Fruit fly (Drosophila melanogaster) whole organism, embryonic: ENCODE measurements around the gene CG5910.

Experiments
- C15 ChIP-seq: fragments of 200-800 bp; sonication (Bioruptor generic); IDR thresholded peaks from 3 replicates; pipeline ENCODE4 v1.3.6; 2022; ENCODE audit warnings: missing biosample characterization, missing genetic modification characterization
- CG10366 ChIP-seq: fragments of 200-800 bp; sonication (Bioruptor generic); IDR thresholded peaks from 2 replicates; pipeline ENCODE4 v1.3.6; 2022; ENCODE audit warnings: missing biosample characterization, missing genetic modification characterization
- CG10431 ChIP-seq: fragments of 200-800 bp; sonication (Bioruptor generic); optimal IDR thresholded peaks from 3 replicates; lab custom pipeline; 2018; ENCODE audit warnings: missing biosample characterization, mild to moderate bottlenecking, missing genetic modification characterization
- CG10979 ChIP-seq: fragments of 200-800 bp; sonication (Bioruptor generic); optimal IDR thresholded peaks from 2 replicates; lab custom pipeline; 2018; ENCODE audit warnings: missing biosample characterization, mild to moderate bottlenecking, missing genetic modification characterization, moderate library complexity
- CG11456 ChIP-seq: fragments of 200-800 bp; sonication (Bioruptor generic); IDR thresholded peaks from 3 replicates; pipeline ENCODE4 v1.3.6; 2022; ENCODE audit warnings: missing biosample characterization, missing genetic modification characterization
- CG11696 ChIP-seq: fragments of 200-800 bp; sonication (Bioruptor generic); IDR thresholded peaks from 2 replicates; pipeline ENCODE4 v1.3.6; 2022; ENCODE audit warnings: missing biosample characterization, missing genetic modification characterization
- CG12942 ChIP-seq: fragments of 200-800 bp; sonication (Bioruptor generic); optimal IDR thresholded peaks from 3 replicates; lab custom pipeline; 2016; ENCODE audit warnings: missing biosample characterization, missing genetic modification characterization
- CG13287 ChIP-seq: fragments of 200-800 bp; sonication (Bioruptor generic); IDR thresholded peaks from 2 replicates; pipeline ENCODE4 v1.3.6; 2022; ENCODE audit warnings: missing biosample characterization, missing genetic modification characterization; ENCODE audit not compliant: partially characterized antibody
- CG15601 ChIP-seq: fragments of 200-800 bp; sonication (Bioruptor generic); optimal IDR thresholded peaks from 3 replicates; lab custom pipeline; 2019; ENCODE audit warnings: missing biosample characterization, mild to moderate bottlenecking, missing genetic modification characterization, moderate library complexity
- CG2678 ChIP-seq: fragments of 200-800 bp; sonication (Bioruptor generic); optimal IDR thresholded peaks from 3 replicates; lab custom pipeline; 2019; ENCODE audit warnings: missing biosample characterization, mild to moderate bottlenecking, missing genetic modification characterization, moderate library complexity
- CG30431 ChIP-seq: fragments of 200-800 bp; sonication (Bioruptor generic); optimal IDR thresholded peaks from 2 replicates; lab custom pipeline; 2017; ENCODE audit warnings: missing biosample characterization, missing genetic modification characterization
- CG3163 ChIP-seq: fragments of 200-800 bp; sonication (Bioruptor generic); optimal IDR thresholded peaks from 3 replicates; lab custom pipeline; 2016; ENCODE audit warnings: missing biosample characterization, missing genetic modification characterization
- CG4360 ChIP-seq: fragments of 200-800 bp; sonication (Bioruptor generic); IDR thresholded peaks from 2 replicates; pipeline ENCODE4 v1.3.6; 2022; ENCODE audit warnings: missing biosample characterization, missing genetic modification characterization
- CG4424 ChIP-seq: fragments of 200-800 bp; sonication (Bioruptor generic); optimal IDR thresholded peaks from 3 replicates; lab custom pipeline; 2016; ENCODE audit warnings: missing biosample characterization, missing genetic modification characterization
- CG4820 ChIP-seq: fragments of 200-800 bp; sonication (Bioruptor generic); optimal IDR thresholded peaks from 3 replicates; lab custom pipeline; 2016; ENCODE audit warnings: missing biosample characterization, missing genetic modification characterization
- CG6689 ChIP-seq: fragments of 200-800 bp; sonication (Bioruptor generic); IDR thresholded peaks from 2 replicates; pipeline ENCODE4 v1.3.6; 2022; ENCODE audit warnings: missing biosample characterization, missing genetic modification characterization
- CG7271 ChIP-seq: fragments of 200-800 bp; sonication (Bioruptor generic); optimal IDR thresholded peaks from 2 replicates; lab custom pipeline; 2018; ENCODE audit warnings: missing biosample characterization, mild to moderate bottlenecking, missing genetic modification characterization, moderate library complexity
- CG7963 ChIP-seq: fragments of 200-800 bp; sonication (Bioruptor generic); IDR thresholded peaks from 3 replicates; pipeline ENCODE4 v1.3.6; 2022; ENCODE audit warnings: missing biosample characterization, missing genetic modification characterization; ENCODE audit not compliant: partially characterized antibody
- Chrac-16 ChIP-seq: fragments of 200-800 bp; sonication (Bioruptor generic); optimal IDR thresholded peaks from 3 replicates; lab custom pipeline; 2016; ENCODE audit warnings: missing biosample characterization, missing genetic modification characterization
- Dad ChIP-seq: fragments of 200-800 bp; sonication (Bioruptor generic); optimal IDR thresholded peaks from 3 replicates; lab custom pipeline; 2016; ENCODE audit warnings: missing biosample characterization, missing genetic modification characterization
- Dref ChIP-seq: fragments of 200-800 bp; sonication (Bioruptor generic); IDR thresholded peaks from 2 replicates; pipeline ENCODE4 v1.3.6; 2022; ENCODE audit warnings: missing biosample characterization, missing genetic modification characterization
- E2f2 ChIP-seq: fragments of 200-800 bp; sonication (Bioruptor generic); IDR thresholded peaks from 2 replicates; pipeline ENCODE4 v1.3.6; 2022; ENCODE audit warnings: missing biosample characterization, missing genetic modification characterization
- HHEX ChIP-seq: fragments of 200-800 bp; sonication (Bioruptor generic); optimal IDR thresholded peaks from 3 replicates; lab custom pipeline; 2017; ENCODE audit warnings: missing biosample characterization, mild to moderate bottlenecking, missing genetic modification characterization, missing genetic modification reagents
- Hsf ChIP-seq: fragments of 200-800 bp; sonication (Bioruptor generic); optimal IDR thresholded peaks from 3 replicates; lab custom pipeline; 2016; ENCODE audit warnings: missing biosample characterization, missing genetic modification characterization
- NfI ChIP-seq: fragments of 200-800 bp; sonication (Bioruptor generic); optimal IDR thresholded peaks from 3 replicates; lab custom pipeline; 2018; ENCODE audit warnings: missing biosample characterization, mild to moderate bottlenecking, missing genetic modification characterization, moderate library complexity
- Pdp1 ChIP-seq, 2 experiments: fragments of 200-800 bp; sonication (Bioruptor generic); optimal IDR thresholded peaks; 3 replicates each; lab custom pipeline; 2016; ENCODE audit warnings: missing biosample characterization in 2 of 2, missing genetic modification characterization in 2 of 2, mild to moderate bottlenecking in 1 of 2, moderate library complexity in 1 of 2
- Ssrp ChIP-seq: fragments of 200-800 bp; sonication (Bioruptor generic); optimal IDR thresholded peaks from 2 replicates; lab custom pipeline; 2018; ENCODE audit warnings: missing biosample characterization, mild to moderate bottlenecking, missing genetic modification characterization, moderate library complexity
- Tbp ChIP-seq: fragments of >200 bp; optimal IDR thresholded peaks from 2 replicates; lab custom pipeline; 2018; ENCODE audit warnings: missing biosample characterization, missing genetic modification characterization
- Usf ChIP-seq: fragments of 200-800 bp; sonication (Bioruptor generic); optimal IDR thresholded peaks from 2 replicates; lab custom pipeline; 2017; ENCODE audit warnings: missing genotype, missing biosample characterization, missing genetic modification characterization
- aop ChIP-seq: fragments of 200-800 bp; sonication (Bioruptor generic); IDR thresholded peaks from 2 replicates; pipeline ENCODE4 v1.3.6; 2022; ENCODE audit warnings: missing biosample characterization, missing genetic modification characterization
- ase ChIP-seq: fragments of 200-800 bp; sonication (Bioruptor generic); IDR thresholded peaks from 3 replicates; pipeline ENCODE4 v1.3.6; 2022; ENCODE audit warnings: missing biosample characterization, missing genetic modification characterization
- bigmax ChIP-seq: fragments of 200-800 bp; sonication (Bioruptor generic); optimal IDR thresholded peaks from 2 replicates; lab custom pipeline; 2018; ENCODE audit warnings: missing biosample characterization, mild to moderate bottlenecking, missing genetic modification characterization
- chinmo ChIP-seq: fragments of 200-800 bp; sonication (Bioruptor generic); IDR thresholded peaks from 4 replicates; pipeline ENCODE4 v1.3.6; 2022; ENCODE audit warnings: missing biosample characterization, missing genetic modification characterization; ENCODE audit not compliant: partially characterized antibody
- da ChIP-seq: fragments of 200-800 bp; sonication (Bioruptor generic); optimal IDR thresholded peaks from 2 replicates; lab custom pipeline; 2016; ENCODE audit warnings: missing biosample characterization, missing genetic modification characterization
- dan ChIP-seq: fragments of 200-800 bp; sonication (Bioruptor generic); IDR thresholded peaks from 2 replicates; pipeline ENCODE4 v1.3.6; 2022; ENCODE audit warnings: missing biosample characterization, missing genetic modification characterization
- dpn ChIP-seq, 2 experiments: fragments of 200-800 bp; sonication (Bioruptor generic); optimal IDR thresholded peaks; 3 replicates each; lab custom pipeline; 2016; ENCODE audit warnings: missing biosample characterization in 2 of 2, missing genetic modification characterization in 2 of 2
- esg ChIP-seq: fragments of 200-800 bp; sonication (Bioruptor generic); conservative IDR thresholded peaks from 2 replicates; pipeline ENCODE4 v1.3.6; 2022; ENCODE audit warnings: missing biosample characterization, missing genetic modification characterization
- hbn ChIP-seq: fragments of 200-800 bp; sonication (Bioruptor generic); IDR thresholded peaks from 2 replicates; pipeline ENCODE4 v1.3.6; 2022; ENCODE audit warnings: missing biosample characterization, missing genetic modification characterization; ENCODE audit not compliant: partially characterized antibody
- luna ChIP-seq: fragments of 200-800 bp; sonication (Bioruptor generic); optimal IDR thresholded peaks from 2 replicates; lab custom pipeline; 2016; ENCODE audit warnings: missing biosample characterization, missing genetic modification characterization
- mam ChIP-seq: fragments of 200-800 bp; sonication (Bioruptor generic); optimal IDR thresholded peaks from 3 replicates; lab custom pipeline; 2016; ENCODE audit warnings: missing biosample characterization, missing genetic modification characterization
- oc ChIP-seq: fragments of 200-800 bp; sonication (Bioruptor generic); optimal IDR thresholded peaks from 2 replicates; lab custom pipeline; 2018; ENCODE audit warnings: missing biosample characterization, mild to moderate bottlenecking, missing genetic modification characterization, moderate library complexity
- peb ChIP-seq: fragments of 200-800 bp; sonication (Bioruptor generic); IDR thresholded peaks from 2 replicates; pipeline ENCODE4 v1.3.6; 2022; ENCODE audit warnings: missing biosample characterization, missing genetic modification characterization
- pnt ChIP-seq: fragments of 200-800 bp; sonication (Bioruptor generic); optimal IDR thresholded peaks from 3 replicates; lab custom pipeline; 2016; ENCODE audit warnings: missing biosample characterization, missing genetic modification characterization
- sens ChIP-seq: fragments of 200-800 bp; sonication (Bioruptor generic); peaks from one replicate; lab custom pipeline; 2016; ENCODE audit warnings: missing biosample characterization, missing genetic modification characterization
- seq ChIP-seq: fragments of 200-800 bp; sonication (Bioruptor generic); IDR thresholded peaks from 2 replicates; pipeline ENCODE4 v1.3.6; 2022; ENCODE audit warnings: missing biosample characterization, missing genetic modification characterization
- zen2 ChIP-seq: fragments of 200-800 bp; sonication (Bioruptor generic); IDR thresholded peaks from 3 replicates; pipeline ENCODE4 v1.3.6; 2022; ENCODE audit warnings: missing biosample characterization, missing genetic modification characterization; ENCODE audit not compliant: partially characterized antibody
- zfh2 ChIP-seq: fragments of 200-800 bp; sonication (Bioruptor generic); optimal IDR thresholded peaks from 2 replicates; lab custom pipeline; 2016; ENCODE audit warnings: missing biosample characterization, missing genetic modification characterization

The CG5910 gene

dm6 chr3L:20448773-20449172 lies 6.6 kb downstream of the CG5910 start:
- TF ChIP-seq Pdp1 (GFP tag; optimal IDR thresholded peaks at IDR 0.05; lab: Kevin White, UChicago), result peak in 1 of 2 experiments; percentile 56
- TF ChIP-seq peb, result no peak
- peak; percentile 58; the same call in 1 of the 2 replicates for TF ChIP-seq CG4360 (GFP tag; lab: Robert Waterston, UW)
- no peak for TF ChIP-seq CG6689 (GFP tag; lab: Robert Waterston, UW)
- 0 out of 4 replicates have a peak, but pooled peaks have one; percentile 30 for TF ChIP-seq chinmo (GFP tag; lab: Robert Waterston, UW)
- TF ChIP-seq sens, result peak; percentile 22
- TF ChIP-seq, all 482 proteins: peak for 4

DNA sequence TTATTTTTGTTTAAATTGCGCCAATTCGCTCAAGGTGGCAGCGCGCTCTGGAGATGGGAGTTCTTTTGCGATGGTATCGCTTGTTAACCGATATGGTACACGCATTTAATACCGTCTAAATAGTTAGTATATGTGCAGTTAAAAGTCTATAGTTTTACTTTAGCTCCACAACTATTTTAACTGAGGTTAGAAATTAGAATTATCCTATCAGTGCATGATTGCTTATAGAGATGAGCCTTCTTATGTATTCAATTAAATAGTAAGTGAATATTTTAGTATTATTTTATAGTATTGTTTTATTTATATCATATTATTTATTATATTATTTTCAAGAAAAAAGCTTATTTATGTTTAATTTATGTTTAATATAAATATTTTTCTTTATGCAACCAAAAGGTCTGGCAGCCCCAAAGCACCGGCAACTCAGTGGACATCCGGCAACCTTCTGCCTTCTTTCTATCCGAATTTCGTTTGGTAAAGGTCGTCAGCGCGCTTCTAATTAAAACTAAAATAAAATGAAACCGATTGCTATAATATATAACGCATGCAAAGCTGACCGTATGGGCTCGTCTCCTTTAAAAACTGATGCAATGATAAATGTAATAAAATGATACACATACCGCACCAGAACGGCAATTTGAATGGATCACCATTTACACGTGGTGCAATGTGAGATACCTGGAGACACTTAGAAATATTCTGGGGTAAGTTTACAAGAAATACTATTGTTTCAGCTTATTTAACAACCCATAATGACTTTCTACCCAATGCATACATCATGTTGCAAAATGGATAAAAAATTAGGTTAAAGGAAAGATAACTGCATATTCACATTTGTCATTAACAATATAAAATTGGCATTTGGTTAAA lies 10.8 kb downstream of the CG5910 start, which contains the start of gene CG5199:
CG5199 (minus strand) TSS at position 52 of the 870 bp plus-strand sequence.
- TF ChIP-seq dpn (GFP tag; optimal IDR thresholded peaks at IDR 0.05; lab: Kevin White, UChicago) (peak; percentile 12 to 53), CG30431 (GFP tag; lab: Kevin White, UChicago) (peak; percentile 42), Chrac-16 (GFP tag; lab: Kevin White, UChicago) (peak; percentile 72), Hsf (GFP tag; lab: Kevin White, UChicago) (peak; percentile 13), Dref (GFP tag; lab: Robert Waterston, UW) (peak; percentile 26; the same call in 1 of the 2 replicates), CG7271 (tag; lab: Kevin White, UChicago) (no peak), oc (tag; lab: Kevin White, UChicago) (no peak), zfh2 (GFP tag; lab: Kevin White, UChicago) (peak; percentile 53), CG2678 (tag; lab: Kevin White, UChicago) (peak; percentile 75), aop (GFP tag; lab: Robert Waterston, UW) (no peak), E2f2 (GFP tag; lab: Robert Waterston, UW) (peak; percentile 62), CG10366 (GFP tag; lab: Robert Waterston, UW) (peak; percentile 30), CG3163 (GFP tag; lab: Kevin White, UChicago) (no peak), ase (GFP tag; lab: Robert Waterston, UW) (no peak), zen2 (GFP tag; lab: Robert Waterston, UW) (peak; percentile 52; the same call in 1 of the 3 replicates), Usf (GFP tag; lab: Kevin White, UChicago) (peak; percentile 55), mam (GFP tag; lab: Kevin White, UChicago) (peak; percentile 82), CG13287 (GFP tag; lab: Robert Waterston, UW) (peak; percentile 79), pnt (peak; percentile 70), CG4820 (GFP tag; lab: Kevin White, UChicago) (peak; percentile 67), CG15601 (peak; percentile 65), HHEX (GFP tag; lab: Kevin White, UChicago) (peak; percentile 52), bigmax (GFP tag; lab: Kevin White, UChicago) (peak; percentile 63), esg (GFP tag; lab: Robert Waterston, UW) (peak; percentile 33; the same call in 1 of the 2 replicates), luna (GFP tag; lab: Kevin White, UChicago) (no peak), C15 (GFP tag; lab: Robert Waterston, UW) (no peak), Dad (GFP tag; lab: Kevin White, UChicago) (no peak), CG11696 (GFP tag; lab: Robert Waterston, UW) (no peak), CG7963 (GFP tag; lab: Robert Waterston, UW) (peak; percentile 59; the same call in 2 of the 3 replicates), dan (no peak), da (no peak), hbn (GFP tag; lab: Robert Waterston, UW) (peak; percentile 61), CG12942 (GFP tag; lab: Kevin White, UChicago) (peak; percentile 50), Ssrp (tag; lab: Kevin White, UChicago) (peak; percentile 81), seq (GFP tag; lab: Robert Waterston, UW) (no peak; the same call in 1 of the 2 replicates), CG4424 (GFP tag; lab: Kevin White, UChicago) (peak; percentile 78), CG10431 (GFP tag; lab: Kevin White, UChicago) (no peak), Tbp (GFP tag; lab: Kevin White, UChicago) (peak; percentile 31), CG10979 (tag; lab: Kevin White, UChicago) (peak; percentile 59), CG11456 (peak; percentile 57; the same call in 1 of the 3 replicates), NfI (GFP tag; lab: Kevin White, UChicago) (peak; percentile 54)
